Fruit fly (Drosophila melanogaster) whole organism, larva: Measurements from ENCODE around the gene Ir94c.

Source experiments
- noc ChIP-seq: fragments of 200-800 bp; sonication (Bioruptor generic); optimal IDR thresholded peaks from 3 replicates; lab custom pipeline; 2019; ENCODE audit warnings: missing biosample characterization, mild to moderate bottlenecking, missing genetic modification characterization, moderate library complexity

Ir94c gene

DNA sequence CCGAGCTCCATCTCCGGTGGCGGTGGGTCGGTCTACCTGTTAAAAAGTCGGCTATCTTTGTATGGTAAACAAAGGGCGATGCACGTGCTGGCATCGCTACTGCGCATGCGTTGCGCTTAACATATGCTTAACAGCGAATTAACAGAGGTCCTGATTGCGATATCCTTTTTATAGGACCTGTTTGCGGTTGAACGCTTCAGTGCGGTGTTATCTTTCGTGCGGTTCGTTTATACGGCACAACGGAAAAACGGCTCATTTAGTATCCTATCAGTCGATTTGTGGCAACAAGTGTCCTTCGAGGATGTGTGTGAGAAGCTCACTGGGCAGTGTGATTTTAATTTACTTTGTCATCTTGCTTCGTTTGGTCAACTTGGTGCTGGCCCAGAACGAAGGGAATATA is 39.1 kb downstream of the Ir94c start, which contains the start of gene CG13408:
CG13408 (plus strand) TSS at position 222 of the 400 bp plus-strand sequence.
- TF ChIP-seq noc: no peak

DNA sequence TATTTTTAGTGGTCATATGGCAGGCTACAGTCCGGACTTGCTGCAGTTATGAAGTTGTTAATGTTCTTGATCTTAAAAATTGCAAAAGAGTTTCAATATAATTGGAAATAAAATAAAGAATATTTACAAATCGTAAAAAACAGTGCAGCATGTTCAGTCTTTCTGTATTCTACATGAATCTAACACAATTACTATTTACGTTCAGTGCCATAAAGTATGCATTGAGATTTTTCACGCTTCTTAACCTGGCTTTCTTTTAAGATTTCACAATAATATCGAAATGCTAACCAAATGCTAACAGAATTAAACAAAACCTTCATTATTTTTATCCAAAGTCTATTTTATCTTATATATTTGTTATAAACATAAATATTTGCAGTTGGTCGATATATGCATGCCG is 46.7 kb downstream of the Ir94c start:
- no peak for TF ChIP-seq noc

DNA sequence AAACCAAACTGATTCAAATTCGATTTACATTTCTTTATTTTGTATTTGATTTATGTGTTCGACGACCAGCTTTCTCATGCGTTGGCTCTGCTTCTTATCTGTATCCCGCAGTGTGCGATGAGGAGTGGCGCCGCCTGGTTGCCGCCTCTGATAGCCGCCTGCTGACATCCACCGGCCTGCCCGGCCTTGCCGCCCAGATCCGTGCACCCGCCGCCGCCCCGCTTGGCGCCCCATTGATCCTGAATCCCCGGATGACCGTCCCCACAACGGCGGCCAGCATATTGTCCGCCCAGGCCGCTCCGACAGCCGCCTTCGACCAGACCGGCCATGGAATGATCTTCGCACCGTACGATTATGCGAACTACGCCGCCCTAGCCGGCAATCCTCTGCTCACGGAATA is 47.6 kb downstream of the Ir94c start:
- no peak for TF ChIP-seq noc
